Worm (Caenorhabditis elegans): ENCODE data around the gene sym-2.

DNA sequence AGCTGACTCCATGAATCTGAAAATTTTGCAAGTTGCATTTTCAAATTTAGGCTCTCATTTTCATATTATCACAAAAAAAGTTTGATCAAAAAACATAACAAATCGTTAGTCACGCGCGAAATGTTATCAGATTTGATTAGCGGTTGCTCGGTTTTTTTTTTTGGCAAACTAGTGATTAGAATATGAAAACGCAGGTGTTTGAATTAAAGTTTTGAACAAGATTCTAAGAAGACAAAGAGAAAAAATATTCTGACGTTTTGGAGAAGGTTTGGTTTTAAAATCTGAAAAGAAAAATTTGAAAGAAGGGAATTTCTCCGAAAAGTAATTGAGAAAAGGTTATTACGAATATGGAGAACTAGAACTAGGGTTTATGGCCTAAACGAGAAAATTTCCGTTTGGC, 43.9 kb downstream of the sym-2 start:
- TF ChIP-seq him-1 (tag; optimal IDR thresholded peaks at IDR 0.05) (no peak), W03F9.2 (tag; optimal IDR thresholded peaks at IDR 0.05) (no peak)
